Fruit fly (Drosophila melanogaster) S2 (cell line): ENCODE results near the gene CG17597.

Experiments
- CG8478 ChIP-seq: fragments of >200 bp; optimal IDR thresholded peaks from 2 replicates; lab custom pipeline; 2018
- CTCF ChIP-seq, 2 experiments: fragments of >200 bp; optimal IDR thresholded peaks; 2 replicates each; lab custom pipeline; 2018

- TF ChIP-seq CTCF (optimal IDR thresholded peaks at IDR 0.05; lab: Kevin White, UChicago): no peak
- TF ChIP-seq CG8478: no peak
Observed at dm6 chr2L:18796446-18796845, 34.5 kb downstream of the CG17597 start.
